Worm (Caenorhabditis elegans): Measurements from ENCODE around the gene rig-3.

Gene rig-3

DNA sequence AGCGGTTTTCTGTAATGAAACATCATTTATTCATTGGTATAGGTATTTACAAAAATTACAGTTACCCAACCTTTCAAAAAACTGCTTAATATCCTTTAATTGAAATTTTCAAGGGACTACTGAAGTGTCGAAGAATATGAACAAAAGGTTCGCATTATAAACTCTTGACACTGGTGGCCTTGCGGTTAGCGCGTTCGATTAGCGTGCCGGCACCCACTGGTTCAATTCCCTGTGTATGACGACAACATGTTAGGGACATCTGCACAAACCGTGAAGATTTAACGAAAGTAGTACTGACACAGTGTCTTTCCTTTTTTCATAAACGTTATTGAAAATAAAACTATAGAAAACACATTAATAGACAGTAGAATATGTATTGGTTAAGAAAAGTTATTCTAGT is 14.3 kb downstream of the rig-3 start (continued):
- peak; percentile 57 for TF ChIP-seq lin-40 (tag; optimal IDR thresholded peaks at IDR 0.05)
- peak; percentile 88 for TF ChIP-seq mxl-1 (tag; optimal IDR thresholded peaks at IDR 0.05)
- TF ChIP-seq lin-26 (GFP tag; IDR thresholded peaks at IDR 0.05): peak; percentile 96
- TF ChIP-seq Y53G8AR.9 (GFP tag; conservative IDR thresholded peaks at IDR 0.05): peak; percentile 84
- no peak for TF ChIP-seq F33H1.4 (GFP tag; IDR thresholded peaks at IDR 0.05)
- TF ChIP-seq bed-2 (GFP tag; IDR thresholded peaks at IDR 0.05): peak; percentile 84; the same call in 1 of the 2 replicates
- peak; percentile 77 for TF ChIP-seq ceh-27 (GFP tag; optimal IDR thresholded peaks at IDR 0.05)
- TF ChIP-seq hlh-26 (GFP tag; conservative IDR thresholded peaks at IDR 0.05): no peak
- TF ChIP-seq ceh-91 (GFP tag; IDR thresholded peaks at IDR 0.05): no peak
- no peak for TF ChIP-seq egl-18 (GFP tag; IDR thresholded peaks at IDR 0.05)
- peak; percentile 83 for TF ChIP-seq hmg-1.2 (GFP tag; IDR thresholded peaks at IDR 0.05)
- peak; percentile 80 for TF ChIP-seq ceh-40 (GFP tag; IDR thresholded peaks at IDR 0.05)
- peak; percentile 89 for TF ChIP-seq sptf-2 (GFP tag; optimal IDR thresholded peaks at IDR 0.05)
- TF ChIP-seq hmg-20 (GFP tag; IDR thresholded peaks at IDR 0.05): peak; percentile 84
- peak; percentile 65 for TF ChIP-seq ztf-22 (GFP tag; optimal IDR thresholded peaks at IDR 0.05)
- TF ChIP-seq ztf-18 (tag; optimal IDR thresholded peaks at IDR 0.05): peak; percentile 76
- 0 out of 2 replicates have a peak, but pooled peaks have one; percentile 31 for TF ChIP-seq let-526 (GFP tag; IDR thresholded peaks at IDR 0.05)
- TF ChIP-seq Y53F4B.3 (GFP tag; IDR thresholded peaks at IDR 0.05): no peak
- peak; percentile 87 for TF ChIP-seq nhr-90 (tag; optimal IDR thresholded peaks at IDR 0.05)
- TF ChIP-seq B0336.3 (GFP tag; IDR thresholded peaks at IDR 0.05): no peak; the same call in none of the 2 replicates
- peak; percentile 57 for TF ChIP-seq F23B12.7 (tag; optimal IDR thresholded peaks at IDR 0.05; ENCODE audit: insufficient read depth)
- TF ChIP-seq B0035.1 (tag; optimal IDR thresholded peaks at IDR 0.05): peak; percentile 85
- no peak for TF ChIP-seq dpl-1 (GFP tag; optimal IDR thresholded peaks at IDR 0.05)
- TF ChIP-seq F57C9.4 (tag; optimal IDR thresholded peaks at IDR 0.05): peak; percentile 33
- peak; percentile 84 for TF ChIP-seq F52B5.7 (tag; optimal IDR thresholded peaks at IDR 0.05)
- TF ChIP-seq ceh-58 (GFP tag; IDR thresholded peaks at IDR 0.05): peak; percentile 82; the same call in 1 of the 2 replicates
- TF ChIP-seq T07F8.4 (tag; optimal IDR thresholded peaks at IDR 0.05): peak; percentile 84
- no peak for TF ChIP-seq aptf-2 (GFP tag; conservative IDR thresholded peaks at IDR 0.05)
- TF ChIP-seq lsy-27 (tag; optimal IDR thresholded peaks at IDR 0.05; ENCODE audit: borderline replicate concordance, insufficient read depth): no peak
- peak; percentile 96 for TF ChIP-seq die-1 (tag; optimal IDR thresholded peaks at IDR 0.05)
- peak; percentile 93 for TF ChIP-seq egl-44 (GFP tag; IDR thresholded peaks at IDR 0.05)
- TF ChIP-seq akir-1 (GFP tag; optimal IDR thresholded peaks at IDR 0.05): no peak
- 0 out of 2 replicates have a peak, but pooled peaks have one; percentile 19 for TF ChIP-seq Y67H2A.10 (GFP tag; conservative IDR thresholded peaks at IDR 0.05)
- peak; percentile 91 for TF ChIP-seq mes-4 (tag; optimal IDR thresholded peaks at IDR 0.05)
- 0 out of 2 replicates have a peak, but pooled peaks have one; percentile 18 for TF ChIP-seq nfya-2 (GFP tag; IDR thresholded peaks at IDR 0.05)
- peak; percentile 60 for TF ChIP-seq F10E7.11 (tag; optimal IDR thresholded peaks at IDR 0.05)
- TF ChIP-seq attf-6 (GFP tag; IDR thresholded peaks at IDR 0.05): peak; percentile 79
- peak; percentile 57 for TF ChIP-seq attf-5 (GFP tag; optimal IDR thresholded peaks at IDR 0.05)
- peak; percentile 77 for TF ChIP-seq ekl-4 (GFP tag; IDR thresholded peaks at IDR 0.05)
- TF ChIP-seq lin-54 (GFP tag; optimal IDR thresholded peaks at IDR 0.05): peak; percentile 64
- TF ChIP-seq unc-62 (GFP tag; optimal IDR thresholded peaks at IDR 0.05): no peak
- TF ChIP-seq hrde-1 (tag; optimal IDR thresholded peaks at IDR 0.05; ENCODE audit: borderline replicate concordance): peak; percentile 82
- TF ChIP-seq attf-3 (GFP tag; conservative IDR thresholded peaks at IDR 0.05): no peak
- TF ChIP-seq xnd-1 (tag; optimal IDR thresholded peaks at IDR 0.05): no peak
- peak; percentile 75; the same call in 1 of the 2 replicates for TF ChIP-seq madf-3 (GFP tag; IDR thresholded peaks at IDR 0.05)
- TF ChIP-seq D2030.7 (GFP tag; IDR thresholded peaks at IDR 0.05): peak; percentile 88
- TF ChIP-seq somi-1 (GFP tag; optimal IDR thresholded peaks at IDR 0.05): peak; percentile 69
- TF ChIP-seq snpc-3.4 (tag; optimal IDR thresholded peaks at IDR 0.05): peak; percentile 85

All from whole organism, young adult.